5 worm cellular contexts compared by ENCODE assay signal in genomic region chrII:323048-323776, ce11.
A peak's percentile ranks its signal among the peaks of the same experiment; 100 is the strongest.
TF ChIP-seq lines count a peak whose summit lies in the region.

K01A2.10 (minus strand) TSS chrII:323098.

TF ChIP-seq in whole organism, L1 larva, 84 proteins besides CTCF, POLR2A, EP300 and RAD21 (continued from another document and continues in another):
- TF ChIP-seq rnt-1 (tag; optimal IDR thresholded peaks at IDR 0.05; lab: Kevin White, UChicago): peak; percentile 65
- TF ChIP-seq ztf-4 (tag; optimal IDR thresholded peaks at IDR 0.05; lab: Kevin White, UChicago): no peak
- no peak for TF ChIP-seq pqm-1 (tag; optimal IDR thresholded peaks at IDR 0.05; lab: Kevin White, UChicago)
- peak; percentile 39 to 56 for TF ChIP-seq lin-35 (GFP tag; optimal IDR thresholded peaks at IDR 0.05; lab: Kevin White, UChicago)
- no peak for TF ChIP-seq alr-1 (tag; optimal IDR thresholded peaks at IDR 0.05; lab: Kevin White, UChicago; ENCODE audit: borderline replicate concordance)
- peak; percentile 43 for TF ChIP-seq unc-130 (tag; optimal IDR thresholded peaks at IDR 0.05; lab: Kevin White, UChicago)
- TF ChIP-seq ama-1 (optimal IDR thresholded peaks at IDR 0.05; lab: Kevin White, UChicago): peak; percentile 13
- peak; percentile 70 for TF ChIP-seq snu-23 (GFP tag; optimal IDR thresholded peaks at IDR 0.05; lab: Kevin White, UChicago)
- TF ChIP-seq sptf-1 (tag; optimal IDR thresholded peaks at IDR 0.05; lab: Kevin White, UChicago): no peak
- no peak for TF ChIP-seq Y116A8C.19 (tag; optimal IDR thresholded peaks at IDR 0.05; lab: Kevin White, UChicago; ENCODE audit: borderline replicate concordance)
- TF ChIP-seq blmp-1 (tag; optimal IDR thresholded peaks at IDR 0.05; lab: Kevin White, UChicago): peak; percentile 94
- peak; percentile 24 for TF ChIP-seq C16A3.4 (tag; optimal IDR thresholded peaks at IDR 0.05; lab: Kevin White, UChicago)
- no peak for TF ChIP-seq mef-2 (tag; optimal IDR thresholded peaks at IDR 0.05; lab: Kevin White, UChicago)
- TF ChIP-seq ceh-8 (GFP tag; optimal IDR thresholded peaks at IDR 0.05; lab: Kevin White, UChicago): no peak
- peak; percentile 51 for TF ChIP-seq fkh-8 (tag; optimal IDR thresholded peaks at IDR 0.05; lab: Kevin White, UChicago)
- TF ChIP-seq tbx-2 (tag; optimal IDR thresholded peaks at IDR 0.05; lab: Kevin White, UChicago): no peak
- TF ChIP-seq dpl-1 (GFP tag; optimal IDR thresholded peaks at IDR 0.05; lab: Kevin White, UChicago): peak; percentile 5 to 60 (median 55)
- peak; percentile 17 for TF ChIP-seq lin-13 (GFP tag; optimal IDR thresholded peaks at IDR 0.05; lab: Kevin White, UChicago)
- TF ChIP-seq nhr-90 (tag; optimal IDR thresholded peaks at IDR 0.05; lab: Kevin White, UChicago; ENCODE audit: poor library complexity): no peak
- no peak for TF ChIP-seq vab-15 (tag; optimal IDR thresholded peaks at IDR 0.05; lab: Kevin White, UChicago)
- peak; percentile 19 for TF ChIP-seq nhr-47 (tag; optimal IDR thresholded peaks at IDR 0.05; lab: Kevin White, UChicago)
- TF ChIP-seq lsy-2 (tag; optimal IDR thresholded peaks at IDR 0.05; lab: Kevin White, UChicago): peak; percentile 5 to 72
- TF ChIP-seq nhr-76 (tag; optimal IDR thresholded peaks at IDR 0.05; lab: Kevin White, UChicago): no peak
- no peak for TF ChIP-seq jun-1 (tag; optimal IDR thresholded peaks at IDR 0.05; lab: Kevin White, UChicago)
- peak; percentile 56 for TF ChIP-seq skn-1 (tag; optimal IDR thresholded peaks at IDR 0.05; lab: Kevin White, UChicago)
- TF ChIP-seq unc-62 (GFP tag; optimal IDR thresholded peaks at IDR 0.05; lab: Kevin White, UChicago): no peak

TF ChIP-seq in whole organism, L2 larva, 48 proteins besides CTCF, POLR2A, EP300 and RAD21 (continued from another document and continues in another):
- no peak for TF ChIP-seq nhr-12 (tag; optimal IDR thresholded peaks at IDR 0.05; lab: Kevin White, UChicago)
- TF ChIP-seq lsy-2 (tag; optimal IDR thresholded peaks at IDR 0.05; lab: Kevin White, UChicago): peak in 1 of 2 experiments; percentile 59
- TF ChIP-seq nhr-25 (tag; optimal IDR thresholded peaks at IDR 0.05; lab: Kevin White, UChicago): peak; percentile 26
- no peak for TF ChIP-seq ZK546.5 (tag; optimal IDR thresholded peaks at IDR 0.05; lab: Kevin White, UChicago)
- peak; percentile 68 for TF ChIP-seq egl-27 (tag; optimal IDR thresholded peaks at IDR 0.05; lab: Kevin White, UChicago)
- peak; percentile 94 for TF ChIP-seq unc-55 (GFP tag; optimal IDR thresholded peaks at IDR 0.05; lab: Kevin White, UChicago)
- no peak for TF ChIP-seq skn-1 (tag; optimal IDR thresholded peaks at IDR 0.05; lab: Kevin White, UChicago)
- TF ChIP-seq aly-2 (tag; optimal IDR thresholded peaks at IDR 0.05; lab: Kevin White, UChicago): no peak
- peak; percentile 68 for TF ChIP-seq sem-4 (tag; optimal IDR thresholded peaks at IDR 0.05; lab: Kevin White, UChicago)
- TF ChIP-seq peb-1 (tag; optimal IDR thresholded peaks at IDR 0.05; lab: Kevin White, UChicago): no peak
- TF ChIP-seq ama-1 (optimal IDR thresholded peaks at IDR 0.05; lab: Kevin White, UChicago): no peak
- peak; percentile 14 for TF ChIP-seq ztf-4 (tag; optimal IDR thresholded peaks at IDR 0.05; lab: Kevin White, UChicago)
- TF ChIP-seq sma-9 (GFP tag; optimal IDR thresholded peaks at IDR 0.05; lab: Kevin White, UChicago): peak; percentile 38
- TF ChIP-seq sma-9 (tag; optimal IDR thresholded peaks at IDR 0.05; lab: Kevin White, UChicago): no peak
- TF ChIP-seq ztf-11 (tag; optimal IDR thresholded peaks at IDR 0.05; lab: Kevin White, UChicago): no peak
- no peak for TF ChIP-seq dmd-4 (tag; optimal IDR thresholded peaks at IDR 0.05; lab: Kevin White, UChicago)
- TF ChIP-seq nhr-21 (tag; optimal IDR thresholded peaks at IDR 0.05; lab: Kevin White, UChicago): no peak
- no peak for TF ChIP-seq lin-39 (tag; optimal IDR thresholded peaks at IDR 0.05; lab: Kevin White, UChicago)
- TF ChIP-seq Y55F3AM.14 (GFP tag; optimal IDR thresholded peaks at IDR 0.05; lab: Kevin White, UChicago): no peak
- TF ChIP-seq mbf-1 (tag; optimal IDR thresholded peaks at IDR 0.05; lab: Kevin White, UChicago): no peak
- no peak for TF ChIP-seq mdl-1 (tag; optimal IDR thresholded peaks at IDR 0.05; lab: Kevin White, UChicago)
- peak; percentile 29 for TF ChIP-seq lin-11 (tag; optimal IDR thresholded peaks at IDR 0.05; lab: Kevin White, UChicago)
- peak; percentile 42 for TF ChIP-seq fos-1 (tag; optimal IDR thresholded peaks at IDR 0.05; lab: Kevin White, UChicago)
- no peak for TF ChIP-seq unc-62 (GFP tag; optimal IDR thresholded peaks at IDR 0.05; lab: Kevin White, UChicago)
- no peak for TF ChIP-seq nhr-77 (tag; optimal IDR thresholded peaks at IDR 0.05; lab: Kevin White, UChicago)
- no peak for TF ChIP-seq blmp-1 (tag; optimal IDR thresholded peaks at IDR 0.05; lab: Kevin White, UChicago; ENCODE audit: insufficient read depth)
- no peak for TF ChIP-seq sma-3 (GFP tag; optimal IDR thresholded peaks at IDR 0.05; lab: Kevin White, UChicago)
- peak; percentile 88 for TF ChIP-seq nhr-129 (tag; optimal IDR thresholded peaks at IDR 0.05; lab: Kevin White, UChicago)

TF ChIP-seq in whole organism, L3 larva, 47 proteins besides CTCF, POLR2A, EP300 and RAD21 (continued from another document and continues in another):
- TF ChIP-seq nhr-237 (tag; optimal IDR thresholded peaks at IDR 0.05; lab: Kevin White, UChicago) (no peak), skn-1 (tag; optimal IDR thresholded peaks at IDR 0.05; lab: Kevin White, UChicago) (no peak), unc-39 (tag; optimal IDR thresholded peaks at IDR 0.05; lab: Kevin White, UChicago) (no peak), ztf-4 (tag; optimal IDR thresholded peaks at IDR 0.05; lab: Kevin White, UChicago) (no peak), nhr-43 (tag; optimal IDR thresholded peaks at IDR 0.05; lab: Kevin White, UChicago; ENCODE audit: poor library complexity, severe bottlenecking) (no peak), nhr-25 (tag; optimal IDR thresholded peaks at IDR 0.05; lab: Kevin White, UChicago) (peak; percentile 23), sea-2 (GFP tag; optimal IDR thresholded peaks at IDR 0.05; lab: Kevin White, UChicago) (no peak), zag-1 (tag; optimal IDR thresholded peaks at IDR 0.05; lab: Kevin White, UChicago) (no peak), tbx-2 (tag; optimal IDR thresholded peaks at IDR 0.05; lab: Kevin White, UChicago) (no peak), fos-1 (tag; optimal IDR thresholded peaks at IDR 0.05; lab: Kevin White, UChicago) (no peak), ceh-28 (tag; optimal IDR thresholded peaks at IDR 0.05; lab: Kevin White, UChicago) (no peak), lin-15B (tag; optimal IDR thresholded peaks at IDR 0.05; lab: Kevin White, UChicago) (peak; percentile 31), fkh-2 (tag; optimal IDR thresholded peaks at IDR 0.05; lab: Kevin White, UChicago) (no peak), ceh-16 (tag; optimal IDR thresholded peaks at IDR 0.05; lab: Kevin White, UChicago) (no peak), nhr-67 (tag; optimal IDR thresholded peaks at IDR 0.05; lab: Kevin White, UChicago) (no peak), ceh-9 (tag; optimal IDR thresholded peaks at IDR 0.05; lab: Kevin White, UChicago) (no peak), R02D3.7 (tag; optimal IDR thresholded peaks at IDR 0.05; lab: Kevin White, UChicago) (no peak), nhr-28 (tag; optimal IDR thresholded peaks at IDR 0.05; lab: Kevin White, UChicago) (no peak), daf-12 (tag; optimal IDR thresholded peaks at IDR 0.05; lab: Kevin White, UChicago) (no peak), nhr-12 (tag; optimal IDR thresholded peaks at IDR 0.05; lab: Kevin White, UChicago) (no peak), lin-39 (tag; optimal IDR thresholded peaks at IDR 0.05; lab: Kevin White, UChicago) (peak; percentile 89), egl-5 (tag; optimal IDR thresholded peaks at IDR 0.05; lab: Kevin White, UChicago) (peak; percentile 80), nfya-1 (tag; optimal IDR thresholded peaks at IDR 0.05; lab: Kevin White, UChicago; ENCODE audit: insufficient read depth) (peak; percentile 75), mml-1 (tag; optimal IDR thresholded peaks at IDR 0.05; lab: Kevin White, UChicago) (no peak), nhr-23 (tag; optimal IDR thresholded peaks at IDR 0.05; lab: Kevin White, UChicago) (no peak), unc-62 (GFP tag; optimal IDR thresholded peaks at IDR 0.05; lab: Kevin White, UChicago) (no peak), elt-3 (tag; optimal IDR thresholded peaks at IDR 0.05; lab: Kevin White, UChicago) (no peak), eor-1 (tag; optimal IDR thresholded peaks at IDR 0.05; lab: Kevin White, UChicago) (no peak), ceh-82 (tag; optimal IDR thresholded peaks at IDR 0.05; lab: Kevin White, UChicago) (no peak), mdl-1 (tag; optimal IDR thresholded peaks at IDR 0.05; lab: Kevin White, UChicago) (no peak)

TF ChIP-seq in whole organism, L4 larva, 104 proteins besides CTCF, POLR2A, EP300 and RAD21 (continued from another document and continues in another):
- TF ChIP-seq nhr-11 (tag; optimal IDR thresholded peaks at IDR 0.05; lab: Kevin White, UChicago) (peak; percentile 42), arid-1 (GFP tag; conservative IDR thresholded peaks at IDR 0.05; lab: Robert Waterston, UW) (no peak), attf-4 (tag; optimal IDR thresholded peaks at IDR 0.05; lab: Kevin White, UChicago) (no peak), dmd-8 (GFP tag; IDR thresholded peaks at IDR 0.05; lab: Robert Waterston, UW) (no peak), zag-1 (tag; optimal IDR thresholded peaks at IDR 0.05; lab: Kevin White, UChicago) (no peak), dve-1 (tag; optimal IDR thresholded peaks at IDR 0.05; lab: Kevin White, UChicago; ENCODE audit: insufficient read depth) (no peak), nhr-42 (GFP tag; IDR thresholded peaks at IDR 0.05; lab: Robert Waterston, UW) (no peak), Y105C5A.15 (GFP tag; IDR thresholded peaks at IDR 0.05; lab: Robert Waterston, UW) (no peak), nhr-28 (tag; optimal IDR thresholded peaks at IDR 0.05; lab: Kevin White, UChicago) (peak; percentile 55), mes-2 (tag; optimal IDR thresholded peaks at IDR 0.05; lab: Kevin White, UChicago; ENCODE audit: poor library complexity, severe bottlenecking) (no peak), lin-1 (GFP tag; IDR thresholded peaks at IDR 0.05; lab: Robert Waterston, UW) (no peak), daf-19 (GFP tag; conservative IDR thresholded peaks at IDR 0.05; lab: Robert Waterston, UW) (no peak), jun-1 (tag; optimal IDR thresholded peaks at IDR 0.05; lab: Kevin White, UChicago) (no peak), spr-1 (tag; optimal IDR thresholded peaks at IDR 0.05; lab: Kevin White, UChicago) (no peak), ZK546.5 (tag; optimal IDR thresholded peaks at IDR 0.05; lab: Kevin White, UChicago) (no peak), ctbp-1 (GFP tag; IDR thresholded peaks at IDR 0.05; lab: Robert Waterston, UW) (no peak), zip-2 (tag; optimal IDR thresholded peaks at IDR 0.05; lab: Kevin White, UChicago) (no peak), saeg-2 (GFP tag; IDR thresholded peaks at IDR 0.05; lab: Robert Waterston, UW) (no peak), nhr-10 (tag; optimal IDR thresholded peaks at IDR 0.05; lab: Kevin White, UChicago) (no peak), nhr-6 (tag; optimal IDR thresholded peaks at IDR 0.05; lab: Kevin White, UChicago) (no peak), vab-7 (GFP tag; IDR thresholded peaks at IDR 0.05; lab: Robert Waterston, UW) (no peak), hlh-30 (tag; optimal IDR thresholded peaks at IDR 0.05; lab: Kevin White, UChicago; ENCODE audit: insufficient read depth) (peak; percentile 92), nhr-102 (tag; optimal IDR thresholded peaks at IDR 0.05; lab: Kevin White, UChicago) (no peak), Y48G9A.11 (GFP tag; IDR thresholded peaks at IDR 0.05; lab: Robert Waterston, UW) (no peak), gei-8 (GFP tag; optimal IDR thresholded peaks at IDR 0.05; lab: Kevin White, UChicago) (no peak), dpl-1 (GFP tag; optimal IDR thresholded peaks at IDR 0.05; lab: Kevin White, UChicago) (peak; percentile 10), ZK337.2 (GFP tag; IDR thresholded peaks at IDR 0.05; lab: Robert Waterston, UW) (no peak), rbr-2 (tag; optimal IDR thresholded peaks at IDR 0.05; lab: Kevin White, UChicago) (peak; percentile 33), zip-11 (GFP tag; IDR thresholded peaks at IDR 0.05; lab: Robert Waterston, UW) (no peak), F37D6.2 (tag; optimal IDR thresholded peaks at IDR 0.05; lab: Kevin White, UChicago) (no peak), daf-12 (tag; optimal IDR thresholded peaks at IDR 0.05; lab: Kevin White, UChicago) (no peak), snpc-4 (tag; optimal IDR thresholded peaks at IDR 0.05; lab: Kevin White, UChicago) (no peak)

TF ChIP-seq in whole organism, late embryonic, 69 proteins besides CTCF, POLR2A, EP300 and RAD21 (continued from another document):
- peak; percentile 12 for TF ChIP-seq sdc-2 (tag; optimal IDR thresholded peaks at IDR 0.05; lab: Kevin White, UChicago)
- TF ChIP-seq unc-3 (GFP tag; conservative IDR thresholded peaks at IDR 0.05; lab: Robert Waterston, UW): no peak
- no peak for TF ChIP-seq unc-3 (tag; optimal IDR thresholded peaks at IDR 0.05; lab: Kevin White, UChicago)
- TF ChIP-seq unc-86 (tag; optimal IDR thresholded peaks at IDR 0.05; lab: Kevin White, UChicago): no peak
- TF ChIP-seq ceh-14 (tag; optimal IDR thresholded peaks at IDR 0.05; lab: Kevin White, UChicago): no peak
- TF ChIP-seq ets-4 (tag; optimal IDR thresholded peaks at IDR 0.05; lab: Kevin White, UChicago): no peak
- TF ChIP-seq ama-1 (optimal IDR thresholded peaks at IDR 0.05; lab: Kevin White, UChicago): no peak
- peak; percentile 47 for TF ChIP-seq ceh-31 (tag; optimal IDR thresholded peaks at IDR 0.05; lab: Kevin White, UChicago)
- no peak for TF ChIP-seq elt-4 (tag; optimal IDR thresholded peaks at IDR 0.05; lab: Kevin White, UChicago)
- TF ChIP-seq nhr-11 (tag; optimal IDR thresholded peaks at IDR 0.05; lab: Kevin White, UChicago): no peak
- no peak for TF ChIP-seq K02D7.2 (tag; optimal IDR thresholded peaks at IDR 0.05; lab: Kevin White, UChicago)
- TF ChIP-seq lim-6 (tag; optimal IDR thresholded peaks at IDR 0.05; lab: Kevin White, UChicago): no peak
- TF ChIP-seq hlh-15 (tag; optimal IDR thresholded peaks at IDR 0.05; lab: Kevin White, UChicago): no peak
